Worm (Caenorhabditis elegans) whole organism, L3 larva: Measurements from ENCODE around the gene F02A9.7.

Experiments used
- ceh-28 ChIP-seq: fragments of 150-350 bp; optimal IDR thresholded peaks from 2 replicates; lab custom pipeline; 2014; ENCODE audit warnings: missing biosample characterization, missing genetic modification reagents, missing genetic modification characterization
- elt-1 ChIP-seq: fragments of 150-350 bp; optimal IDR thresholded peaks from 2 replicates; lab custom pipeline; 2014; ENCODE audit warnings: missing biosample characterization, missing genetic modification characterization
- fkh-10 ChIP-seq: sonication (generic microtip); optimal IDR thresholded peaks from 2 replicates; lab custom pipeline; 2017; ENCODE audit warnings: missing biosample characterization, missing genetic modification reagents, missing genetic modification characterization
- fkh-2 ChIP-seq: fragments of 150-350 bp; optimal IDR thresholded peaks from 2 replicates; lab custom pipeline; 2014; ENCODE audit warnings: missing biosample characterization, missing genetic modification reagents, missing genetic modification characterization
- fos-1 ChIP-seq: fragments of 150-350 bp; optimal IDR thresholded peaks from 2 replicates; lab custom pipeline; 2014; ENCODE audit warnings: missing biosample characterization, missing genetic modification characterization
- nhr-11 ChIP-seq: fragments of 150-350 bp; optimal IDR thresholded peaks from 2 replicates; lab custom pipeline; 2014; ENCODE audit warnings: missing biosample characterization, missing genetic modification characterization
- nhr-12 ChIP-seq: fragments of 150-350 bp; optimal IDR thresholded peaks from 2 replicates; lab custom pipeline; 2014; ENCODE audit warnings: missing biosample characterization, missing genetic modification characterization
- nhr-77 ChIP-seq: fragments of 150-350 bp; optimal IDR thresholded peaks from 2 replicates; lab custom pipeline; 2014; ENCODE audit warnings: missing biosample characterization, missing genetic modification characterization
- snpc-4 ChIP-seq: fragments of 150-350 bp; optimal IDR thresholded peaks from 2 replicates; lab custom pipeline; 2014; ENCODE audit warnings: missing biosample characterization, missing genetic modification characterization
- tbx-2 ChIP-seq: sonication (generic microtip); optimal IDR thresholded peaks from 2 replicates; lab custom pipeline; 2016; ENCODE audit warnings: mild to moderate bottlenecking, missing genetic modification characterization, missing compliant biosample characterization

DNA sequence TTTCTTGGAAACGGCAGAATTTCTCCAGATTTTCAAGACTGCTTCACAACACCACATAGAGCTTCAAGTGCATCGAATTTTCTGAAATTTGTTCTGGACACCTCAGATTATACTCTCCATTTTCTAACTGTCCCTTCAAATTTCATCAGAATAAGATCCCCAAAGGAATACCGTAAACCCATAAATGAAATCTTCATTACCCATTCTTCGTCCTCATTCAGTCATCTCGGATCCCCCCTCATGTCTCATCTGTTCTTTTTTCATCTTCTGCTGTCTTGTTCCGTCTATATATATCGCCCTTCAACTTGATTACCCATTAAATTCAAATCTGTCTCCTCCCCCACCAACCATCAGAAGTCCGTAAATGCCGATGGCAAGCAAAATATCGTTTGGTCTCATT lies 38.6 kb upstream of the F02A9.7 start:
- no peak for TF ChIP-seq nhr-77
- TF ChIP-seq snpc-4 (tag; lab: Kevin White, UChicago), result no peak
- TF ChIP-seq tbx-2 (tag; lab: Kevin White, UChicago), result no peak
- no peak for TF ChIP-seq fkh-10
- TF ChIP-seq nhr-12 (tag; lab: Kevin White, UChicago), result no peak
- TF ChIP-seq elt-1 (tag; lab: Kevin White, UChicago), result no peak
- no peak for TF ChIP-seq ceh-28 (tag; lab: Kevin White, UChicago)
- no peak for TF ChIP-seq fkh-2 (tag; lab: Kevin White, UChicago)
- no peak for TF ChIP-seq nhr-11 (tag; lab: Kevin White, UChicago)
- no peak for TF ChIP-seq fos-1 (tag; lab: Kevin White, UChicago)
